Worm (Caenorhabditis elegans): ENCODE measurements around the gene lgc-37.

Gene lgc-37

DNA sequence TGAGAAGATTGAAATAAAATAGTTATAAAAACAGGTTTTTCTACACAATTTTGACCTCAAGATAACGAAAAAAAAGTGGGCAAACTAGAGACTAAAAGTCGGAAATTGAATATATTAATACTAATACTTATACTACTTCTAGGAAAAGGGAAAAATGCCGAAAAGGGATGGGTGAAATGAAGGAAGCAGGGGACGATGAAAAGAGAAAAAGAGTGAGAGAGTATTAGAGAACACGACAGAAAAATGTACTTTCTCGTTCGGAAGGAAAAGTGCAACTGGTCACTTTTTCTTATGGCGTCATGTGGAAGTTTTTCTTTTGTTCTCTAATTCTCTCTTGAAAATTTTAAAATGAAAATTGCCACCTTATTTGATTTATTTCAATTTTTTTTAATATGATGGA lies 56.4 kb downstream of the lgc-37 start (continued):
- no peak for TF ChIP-seq nhr-67 (tag; optimal IDR thresholded peaks at IDR 0.05)
- TF ChIP-seq nhr-76 (tag; optimal IDR thresholded peaks at IDR 0.05) = peak; percentile 13
- peak; percentile 90 for TF ChIP-seq nhr-43 (tag; optimal IDR thresholded peaks at IDR 0.05; ENCODE audit: poor library complexity, severe bottlenecking)
- TF ChIP-seq ceh-16 (tag; optimal IDR thresholded peaks at IDR 0.05) = no peak
- no peak for TF ChIP-seq ama-1 (optimal IDR thresholded peaks at IDR 0.05)
- peak; percentile 4 for TF ChIP-seq lsy-12 (tag; optimal IDR thresholded peaks at IDR 0.05)
- TF ChIP-seq pha-4 (tag; optimal IDR thresholded peaks at IDR 0.05) = peak; percentile 57
- TF ChIP-seq tbx-2 (tag; optimal IDR thresholded peaks at IDR 0.05) = peak; percentile 74

Data from whole organism, L3 larva.